Worm (Caenorhabditis elegans) whole organism, L3 larva: ENCODE data around the gene ntl-9.

Experiments
- aly-2 ChIP-seq: fragments of 150-350 bp; optimal IDR thresholded peaks from 2 replicates; lab custom pipeline; 2014; ENCODE audit warnings: missing biosample characterization, missing genetic modification characterization
- daf-12 ChIP-seq: fragments of 150-350 bp; optimal IDR thresholded peaks from 2 replicates; lab custom pipeline; 2014; ENCODE audit warnings: missing biosample characterization, missing genetic modification reagents, missing genetic modification characterization
- elt-2 ChIP-seq: sonication (generic microtip); optimal IDR thresholded peaks from 2 replicates; lab custom pipeline; 2016; ENCODE audit warnings: missing genetic modification reagents, mild to moderate bottlenecking, missing genetic modification characterization, missing compliant biosample characterization
- elt-3 ChIP-seq, 3 experiments: fragments of 150-350 bp in 1 of 3; sonication (generic microtip) in 2 of 3; optimal IDR thresholded peaks; 2 replicates in 2 of 3; 4 replicates in 1 of 3; lab custom pipeline; 2014 to 2017; ENCODE audit warnings: missing biosample characterization in 3 of 3, missing genetic modification characterization in 3 of 3
- mml-1 ChIP-seq: fragments of 150-350 bp; sonication (generic microtip); optimal IDR thresholded peaks from 3 replicates; lab custom pipeline; 2014; ENCODE audit warnings: missing biosample characterization, missing genetic modification characterization
- nhr-25 ChIP-seq: sonication (generic microtip); optimal IDR thresholded peaks from 2 replicates; lab custom pipeline; 2017; ENCODE audit warnings: missing biosample characterization, missing genetic modification characterization
- nhr-28 ChIP-seq: fragments of 150-350 bp; optimal IDR thresholded peaks from 2 replicates; lab custom pipeline; 2014; ENCODE audit warnings: missing biosample characterization, missing genetic modification characterization
- nhr-76 ChIP-seq: fragments of 150-350 bp; sonication (generic microtip); optimal IDR thresholded peaks from 5 replicates; lab custom pipeline; 2014; ENCODE audit warnings: missing biosample characterization, missing genetic modification characterization
- skn-1 ChIP-seq: fragments of 150-350 bp; optimal IDR thresholded peaks from 2 replicates; lab custom pipeline; 2014; ENCODE audit warnings: missing biosample characterization, missing genetic modification characterization
- unc-39 ChIP-seq: sonication (generic microtip); optimal IDR thresholded peaks from 4 replicates; lab custom pipeline; 2017; ENCODE audit warnings: missing biosample characterization, missing genetic modification characterization
- zag-1 ChIP-seq: fragments of 150-350 bp; optimal IDR thresholded peaks from 2 replicates; lab custom pipeline; 2014; ENCODE audit warnings: missing biosample characterization, missing genetic modification characterization

ce11 chrIII:4900260-4900659 lies 44.1 kb upstream of the ntl-9 start, which contains the start of gene tag-340:
- TF ChIP-seq zag-1 (tag; lab: Kevin White, UChicago) (no peak), unc-39 (tag; lab: Kevin White, UChicago) (no peak), elt-3 (tag; optimal IDR thresholded peaks at IDR 0.05; lab: Kevin White, UChicago) (no peak), nhr-25 (tag; lab: Kevin White, UChicago) (no peak), daf-12 (tag; lab: Kevin White, UChicago) (no peak), skn-1 (no peak), mml-1 (tag; lab: Kevin White, UChicago) (no peak), elt-2 (no peak), nhr-28 (no peak), nhr-76 (tag; lab: Kevin White, UChicago) (no peak), aly-2 (tag; lab: Kevin White, UChicago) (no peak)
